Worm (Caenorhabditis elegans): ENCODE results near the gene fbxc-17.

DNA sequence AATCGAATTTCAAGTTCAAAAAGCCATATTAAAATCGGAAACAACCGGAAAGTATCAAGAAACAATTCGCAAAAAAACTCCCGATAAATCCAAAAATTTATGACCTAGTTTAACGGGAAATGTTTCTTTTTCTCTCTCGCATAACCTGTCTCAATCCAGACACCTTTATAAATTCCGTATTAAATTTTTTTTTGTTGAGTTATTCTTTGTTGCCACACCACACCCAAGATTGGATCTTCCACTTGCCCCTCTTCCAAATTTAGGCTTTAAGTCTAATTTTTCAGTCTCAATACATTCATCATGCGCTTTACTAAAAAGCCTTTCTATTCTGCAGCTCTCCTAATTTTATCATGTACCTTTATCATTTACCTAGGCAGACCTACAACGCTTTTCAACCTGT is 40.5 kb downstream of the fbxc-17 start, which contains the start of gene R07C3.3:
- TF ChIP-seq elt-2 (tag; optimal IDR thresholded peaks at IDR 0.05) (no peak), elt-4 (tag; optimal IDR thresholded peaks at IDR 0.05) (no peak), pqm-1 (tag; optimal IDR thresholded peaks at IDR 0.05) (no peak), ref-2 (tag; optimal IDR thresholded peaks at IDR 0.05) (no peak), ttx-3 (tag; optimal IDR thresholded peaks at IDR 0.05) (no peak), unc-42 (tag; optimal IDR thresholded peaks at IDR 0.05) (no peak), hlh-15 (tag; optimal IDR thresholded peaks at IDR 0.05) (no peak), pha-4 (tag; optimal IDR thresholded peaks at IDR 0.05) (no peak)
